Fruit fly (Drosophila melanogaster) whole organism, embryonic: ENCODE measurements around the gene CG42395.

Experiments used
- Aef1 ChIP-seq: fragments of 200-800 bp; sonication (Bioruptor generic); IDR thresholded peaks from 3 replicates; pipeline ENCODE4 v1.3.6; 2022; ENCODE audit warnings: missing biosample characterization, missing genetic modification characterization
- Atf6 ChIP-seq: fragments of 200-800 bp; sonication (Bioruptor generic); IDR thresholded peaks from 2 replicates; pipeline ENCODE4 v1.3.6; 2022; ENCODE audit warnings: missing biosample characterization, missing genetic modification characterization
- Awh ChIP-seq: fragments of 200-800 bp; sonication (Bioruptor generic); IDR thresholded peaks from 2 replicates; pipeline ENCODE4, ENCODE4 v1.3.6; 2022; ENCODE audit warnings: missing biosample characterization, missing genetic modification characterization
- B-H1 ChIP-seq: fragments of 200-800 bp; sonication (Bioruptor generic); IDR thresholded peaks from 3 replicates; pipeline ENCODE4 v1.3.6; 2022; ENCODE audit warnings: missing biosample characterization, missing genetic modification characterization
- BEAF-32 ChIP-seq: fragments of 200-800 bp; sonication (Bioruptor generic); optimal IDR thresholded peaks from 3 replicates; lab custom pipeline; 2017; ENCODE audit warnings: missing biosample characterization, missing genetic modification characterization, mild to moderate bottlenecking, moderate library complexity, missing genetic modification reagents
- CG11247 ChIP-seq: fragments of 200-800 bp; sonication (Bioruptor generic); IDR thresholded peaks from 2 replicates; pipeline ENCODE4 v1.3.6; 2022; ENCODE audit warnings: missing biosample characterization, missing genetic modification characterization
- CG11696 ChIP-seq: fragments of 200-800 bp; sonication (Bioruptor generic); IDR thresholded peaks from 2 replicates; pipeline ENCODE4 v1.3.6; 2022; ENCODE audit warnings: missing biosample characterization, missing genetic modification characterization
- CG14441 ChIP-seq: fragments of 200-800 bp; sonication (Bioruptor generic); IDR thresholded peaks from 2 replicates; pipeline ENCODE4 v1.3.6; 2022; ENCODE audit warnings: missing biosample characterization, missing genetic modification characterization
- CG1647 ChIP-seq: fragments of 200-800 bp; sonication (Bioruptor generic); optimal IDR thresholded peaks from 3 replicates; lab custom pipeline; 2016; ENCODE audit warnings: missing biosample characterization, missing genetic modification characterization
- CG16815 ChIP-seq: fragments of 200-800 bp; sonication (Bioruptor generic); optimal IDR thresholded peaks from 3 replicates; lab custom pipeline; 2017; ENCODE audit warnings: missing biosample characterization, mild to moderate bottlenecking, missing genetic modification characterization
- CG18476 ChIP-seq: fragments of 200-800 bp; sonication (Bioruptor generic); optimal IDR thresholded peaks from 2 replicates; lab custom pipeline; 2016; ENCODE audit warnings: missing biosample characterization, mild to moderate bottlenecking, missing genetic modification characterization
- CG33213 ChIP-seq: fragments of 200-800 bp; sonication (Bioruptor generic); optimal IDR thresholded peaks from 3 replicates; lab custom pipeline; 2016; ENCODE audit warnings: missing biosample characterization, missing genetic modification characterization
- CG34376 ChIP-seq: fragments of 200-800 bp; sonication (Bioruptor generic); optimal IDR thresholded peaks from 2 replicates; lab custom pipeline; 2018; ENCODE audit warnings: missing biosample characterization, mild to moderate bottlenecking, missing genetic modification characterization
- CG3838 ChIP-seq: fragments of 200-800 bp; sonication (Bioruptor generic); optimal IDR thresholded peaks from 3 replicates; lab custom pipeline; 2016; ENCODE audit warnings: missing biosample characterization, missing genetic modification characterization
- CG4854 ChIP-seq: fragments of 200-800 bp; sonication (Bioruptor generic); optimal IDR thresholded peaks from 2 replicates; lab custom pipeline; 2016; ENCODE audit warnings: missing biosample characterization, missing genetic modification characterization, inconsistent platforms
- CG7928 ChIP-seq: fragments of 200-800 bp; sonication (Bioruptor generic); optimal IDR thresholded peaks from 2 replicates; lab custom pipeline; 2017; ENCODE audit warnings: missing biosample characterization, mild to moderate bottlenecking, missing genetic modification characterization
- CoRest ChIP-seq: fragments of 200-800 bp; sonication (Bioruptor generic); optimal IDR thresholded peaks from 3 replicates; lab custom pipeline; 2018; ENCODE audit warnings: missing biosample characterization, mild to moderate bottlenecking, missing genetic modification characterization, moderate library complexity
- Dbx ChIP-seq: fragments of 200-800 bp; sonication (Bioruptor generic); IDR thresholded peaks from 3 replicates; pipeline ENCODE4 v1.3.6; 2022; ENCODE audit warnings: missing biosample characterization, missing genetic modification characterization
- Dip3 ChIP-seq: fragments of 200-800 bp; sonication (Bioruptor generic); optimal IDR thresholded peaks from 3 replicates; lab custom pipeline; 2016; ENCODE audit warnings: missing biosample characterization, missing genetic modification characterization
- Drgx ChIP-seq: fragments of 200-800 bp; sonication (Bioruptor generic); IDR thresholded peaks from 2 replicates; pipeline ENCODE4 v1.3.6; 2022; ENCODE audit warnings: missing biosample characterization, missing genetic modification characterization
- E2f1 ChIP-seq: fragments of 200-800 bp; sonication (Bioruptor generic); IDR thresholded peaks from 2 replicates; pipeline ENCODE4 v1.3.6; 2022; ENCODE audit warnings: missing biosample characterization, missing genetic modification characterization
- E2f2 ChIP-seq: fragments of 200-800 bp; sonication (Bioruptor generic); IDR thresholded peaks from 2 replicates; pipeline ENCODE4 v1.3.6; 2022; ENCODE audit warnings: missing biosample characterization, missing genetic modification characterization
- Ets97D ChIP-seq: fragments of 200-800 bp; sonication (Bioruptor generic); optimal IDR thresholded peaks from 3 replicates; lab custom pipeline; 2016; ENCODE audit warnings: missing biosample characterization, missing genetic modification characterization
- Fer3 ChIP-seq: fragments of 200-800 bp; sonication (Bioruptor generic); optimal IDR thresholded peaks from 2 replicates; lab custom pipeline; 2018; ENCODE audit warnings: missing biosample characterization, mild to moderate bottlenecking, missing genetic modification characterization, moderate library complexity
- HHEX ChIP-seq: fragments of 200-800 bp; sonication (Bioruptor generic); optimal IDR thresholded peaks from 3 replicates; lab custom pipeline; 2017; ENCODE audit warnings: missing biosample characterization, mild to moderate bottlenecking, missing genetic modification characterization, missing genetic modification reagents
- Opbp ChIP-seq: fragments of 200-800 bp; sonication (Bioruptor generic); IDR thresholded peaks from 3 replicates; pipeline ENCODE4 v1.3.6; 2022; ENCODE audit warnings: missing biosample characterization, missing genetic modification characterization; ENCODE audit not compliant: partially characterized antibody
- Pdp1 ChIP-seq, 2 experiments: fragments of 200-800 bp; sonication (Bioruptor generic); optimal IDR thresholded peaks; 3 replicates each; lab custom pipeline; 2016; ENCODE audit warnings: missing biosample characterization in 2 of 2, missing genetic modification characterization in 2 of 2, mild to moderate bottlenecking in 1 of 2, moderate library complexity in 1 of 2
- Scr ChIP-seq: fragments of 200-800 bp; sonication (Bioruptor generic); IDR thresholded peaks from 2 replicates; pipeline ENCODE4 v1.3.6; 2022; ENCODE audit warnings: missing biosample characterization, missing genetic modification characterization; ENCODE audit not compliant: partially characterized antibody
- Xbp1 ChIP-seq: fragments of 200-800 bp; sonication (Bioruptor generic); optimal IDR thresholded peaks from 3 replicates; lab custom pipeline; 2016; ENCODE audit warnings: missing biosample characterization, mild to moderate bottlenecking, missing genetic modification characterization
- aop ChIP-seq: fragments of 200-800 bp; sonication (Bioruptor generic); IDR thresholded peaks from 2 replicates; pipeline ENCODE4 v1.3.6; 2022; ENCODE audit warnings: missing biosample characterization, missing genetic modification characterization
- bbx ChIP-seq: fragments of 200-800 bp; sonication (Bioruptor generic); IDR thresholded peaks from 2 replicates; pipeline ENCODE4 v1.3.6; 2022; ENCODE audit warnings: missing biosample characterization, missing genetic modification characterization; ENCODE audit not compliant: partially characterized antibody
- bcd ChIP-seq: fragments of 200-800 bp; sonication (Bioruptor generic); optimal IDR thresholded peaks from 2 replicates; lab custom pipeline; 2017; ENCODE audit warnings: missing biosample characterization, mild to moderate bottlenecking, missing genetic modification characterization
- cg ChIP-seq: fragments of 200-800 bp; sonication (Bioruptor generic); optimal IDR thresholded peaks from 3 replicates; lab custom pipeline; 2019; ENCODE audit warnings: missing biosample characterization, mild to moderate bottlenecking, missing genetic modification characterization, moderate library complexity
- cwo ChIP-seq: fragments of 200-800 bp; sonication (Bioruptor generic); optimal IDR thresholded peaks from 3 replicates; lab custom pipeline; 2017; ENCODE audit warnings: missing biosample characterization, missing genetic modification characterization, mild to moderate bottlenecking, moderate library complexity, missing genetic modification reagents
- esg ChIP-seq: fragments of 200-800 bp; sonication (Bioruptor generic); conservative IDR thresholded peaks from 2 replicates; pipeline ENCODE4 v1.3.6; 2022; ENCODE audit warnings: missing biosample characterization, missing genetic modification characterization
- fd3F ChIP-seq: fragments of 200-800 bp; sonication (Bioruptor generic); optimal IDR thresholded peaks from 2 replicates; lab custom pipeline; 2018; ENCODE audit warnings: missing biosample characterization, mild to moderate bottlenecking, missing genetic modification characterization, moderate library complexity
- gcm2 ChIP-seq: fragments of 200-800 bp; sonication (Bioruptor generic); optimal IDR thresholded peaks from 2 replicates; lab custom pipeline; 2016; ENCODE audit warnings: missing biosample characterization, missing genetic modification characterization
- gsb-n ChIP-seq: fragments of 200-800 bp; sonication (Bioruptor generic); optimal IDR thresholded peaks from 3 replicates; lab custom pipeline; 2018; ENCODE audit warnings: missing biosample characterization, mild to moderate bottlenecking, missing genetic modification characterization
- lab ChIP-seq: fragments of 200-800 bp; sonication (Bioruptor generic); optimal IDR thresholded peaks from 3 replicates; lab custom pipeline; 2017; ENCODE audit warnings: missing biosample characterization, missing genetic modification characterization, mild to moderate bottlenecking, moderate library complexity, missing genetic modification reagents
- mld ChIP-seq: fragments of 200-800 bp; sonication (Bioruptor generic); IDR thresholded peaks from 3 replicates; pipeline ENCODE4 v1.3.6; 2022; ENCODE audit warnings: missing biosample characterization, missing genetic modification characterization; ENCODE audit not compliant: partially characterized antibody
- nmo ChIP-seq: fragments of 200-800 bp; sonication (Bioruptor generic); optimal IDR thresholded peaks from 2 replicates; lab custom pipeline; 2018; ENCODE audit warnings: missing biosample characterization, mild to moderate bottlenecking, missing genetic modification characterization, moderate library complexity
- pb ChIP-seq: fragments of 200-800 bp; sonication (Bioruptor generic); optimal IDR thresholded peaks from 3 replicates; lab custom pipeline; 2016; ENCODE audit warnings: missing biosample characterization, missing genetic modification characterization
- psq ChIP-seq: fragments of 200-800 bp; sonication (Bioruptor generic); optimal IDR thresholded peaks from 2 replicates; lab custom pipeline; 2017; ENCODE audit warnings: missing biosample characterization, missing genetic modification characterization
- ranshi ChIP-seq: fragments of 200-800 bp; sonication (Bioruptor generic); IDR thresholded peaks from 2 replicates; pipeline ENCODE4 v1.3.6; 2022; ENCODE audit warnings: missing biosample characterization, missing genetic modification characterization
- sc ChIP-seq, 3 experiments: fragments of >200 bp in 2 of 3; fragments of 200-800 bp in 1 of 3; sonication (Bioruptor generic) in 1 of 3; optimal IDR thresholded peaks; 2 replicates in 2 of 3; 3 replicates in 1 of 3; lab custom pipeline; 2017; ENCODE audit warnings: mild to moderate bottlenecking in 1 of 3, missing biosample characterization in 1 of 3, missing genetic modification characterization in 1 of 3, missing genetic modification reagents in 1 of 3
- seq ChIP-seq: fragments of 200-800 bp; sonication (Bioruptor generic); IDR thresholded peaks from 2 replicates; pipeline ENCODE4 v1.3.6; 2022; ENCODE audit warnings: missing biosample characterization, missing genetic modification characterization
- stc ChIP-seq: fragments of 200-800 bp; sonication (Bioruptor generic); IDR thresholded peaks from 2 replicates; pipeline ENCODE4 v1.3.6; 2022; ENCODE audit warnings: missing biosample characterization, missing genetic modification characterization
- twi ChIP-seq: fragments of 200-800 bp; optimal IDR thresholded peaks from 2 replicates; lab custom pipeline; 2019; ENCODE audit warnings: missing biosample characterization, mild to moderate bottlenecking, missing genetic modification characterization, moderate library complexity
- wdn ChIP-seq: fragments of 200-800 bp; sonication (Bioruptor generic); IDR thresholded peaks from 2 replicates; pipeline ENCODE4 v1.3.6; 2022; ENCODE audit warnings: missing biosample characterization, missing genetic modification characterization

CG42395 gene

DNA sequence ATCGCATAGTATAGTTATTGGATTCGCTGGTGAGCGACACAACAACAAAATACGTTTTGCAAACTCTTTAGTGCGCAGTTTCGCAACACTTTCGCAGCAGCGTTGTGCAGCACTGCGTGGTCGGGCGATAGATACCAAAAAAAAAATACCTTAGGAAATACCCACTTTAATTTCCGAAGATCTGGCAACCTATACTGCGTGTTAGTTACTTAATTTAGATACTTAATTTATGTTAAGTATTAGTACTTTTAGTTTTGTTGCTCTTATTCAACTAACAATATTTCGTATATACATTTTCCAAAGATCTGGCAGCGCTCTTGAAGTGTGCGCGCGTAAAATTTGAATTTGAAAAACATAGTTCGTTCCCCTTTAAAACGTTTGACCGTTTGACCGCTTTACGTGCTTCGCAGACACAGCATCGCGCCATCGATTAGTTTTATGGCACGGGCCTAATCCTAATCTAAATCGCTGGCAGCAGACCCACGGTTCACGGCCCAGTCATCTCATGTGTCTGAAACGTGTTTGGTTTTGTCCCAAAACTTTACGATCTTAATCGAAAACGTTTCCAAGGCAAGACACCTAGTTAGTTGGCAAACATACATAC, 4.0 kb upstream of the CG42395 start, which contains the start of gene LPCAT (continued):
- TF ChIP-seq CG11696 (GFP tag; lab: Robert Waterston, UW) (no peak), HHEX (peak; percentile 74), cg (GFP tag; lab: Kevin White, UChicago) (peak; percentile 7), Aef1 (GFP tag; lab: Robert Waterston, UW) (peak; percentile 86), Dbx (GFP tag; lab: Robert Waterston, UW) (peak; percentile 90), CG14441 (GFP tag; lab: Robert Waterston, UW) (peak; percentile 81), Scr (peak; percentile 82), cwo (GFP tag; lab: Kevin White, UChicago) (peak; percentile 98), CG7928 (peak; percentile 43), fd3F (peak; percentile 23), CG4854 (peak; percentile 52), sc (optimal IDR thresholded peaks at IDR 0.05; lab: Kevin White, UChicago) (no peak), sc (GFP tag; optimal IDR thresholded peaks at IDR 0.05; lab: Kevin White, UChicago) (no peak), CG33213 (GFP tag; lab: Kevin White, UChicago) (peak; percentile 86), gcm2 (GFP tag; lab: Kevin White, UChicago) (peak; percentile 54), CG16815 (GFP tag; lab: Kevin White, UChicago) (peak; percentile 23), Atf6 (GFP tag; lab: Robert Waterston, UW) (peak; percentile 61; the same call in 1 of the 2 replicates), CG18476 (GFP tag; lab: Kevin White, UChicago) (peak; percentile 83), ranshi (peak; percentile 66; the same call in 1 of the 2 replicates), CG11247 (GFP tag; lab: Robert Waterston, UW) (peak; percentile 86), Dip3 (GFP tag; lab: Kevin White, UChicago) (peak; percentile 78), B-H1 (GFP tag; lab: Robert Waterston, UW) (peak; percentile 40; the same call in 2 of the 3 replicates), wdn (GFP tag; lab: Robert Waterston, UW) (peak; percentile 74), nmo (GFP tag; lab: Kevin White, UChicago) (peak; percentile 83), Ets97D (GFP tag; lab: Kevin White, UChicago) (peak; percentile 91), stc (GFP tag; lab: Robert Waterston, UW) (peak; percentile 32; the same call in 1 of the 2 replicates), Opbp (GFP tag; lab: Robert Waterston, UW) (peak; percentile 77), CG1647 (GFP tag; lab: Kevin White, UChicago) (peak; percentile 87), esg (GFP tag; lab: Robert Waterston, UW) (peak; percentile 71), Xbp1 (GFP tag; lab: Kevin White, UChicago) (peak; percentile 73), lab (peak; percentile 82), twi (tag; lab: Kevin White, UChicago) (no peak), Drgx (GFP tag; lab: Robert Waterston, UW) (peak; percentile 55), CoRest (tag; lab: Kevin White, UChicago) (peak; percentile 57), CG3838 (GFP tag; lab: Kevin White, UChicago) (no peak), seq (GFP tag; lab: Robert Waterston, UW) (peak; percentile 54; the same call in 1 of the 2 replicates), BEAF-32 (GFP tag; lab: Kevin White, UChicago) (peak; percentile 85), E2f2 (peak; percentile 97), CG34376 (GFP tag; lab: Kevin White, UChicago) (peak; percentile 56), Awh (GFP tag; lab: Robert Waterston, UW) (no peak), Fer3 (peak; percentile 77), Pdp1 (GFP tag; optimal IDR thresholded peaks at IDR 0.05; lab: Kevin White, UChicago) (peak; percentile 76 to 89), bbx (GFP tag; lab: Robert Waterston, UW) (peak; percentile 58), psq (no peak), aop (GFP tag; lab: Robert Waterston, UW) (0 out of 2 replicates have a peak, but pooled peaks have one; percentile 2), pb (GFP tag; lab: Kevin White, UChicago) (peak; percentile 20), gsb-n (no peak), E2f1 (GFP tag; lab: Robert Waterston, UW) (peak; percentile 78), mld (GFP tag; lab: Robert Waterston, UW) (no peak), bcd (GFP tag; lab: Kevin White, UChicago) (peak; percentile 86)
